Worm (Caenorhabditis elegans): ENCODE results near the gene prp-6.

DNA sequence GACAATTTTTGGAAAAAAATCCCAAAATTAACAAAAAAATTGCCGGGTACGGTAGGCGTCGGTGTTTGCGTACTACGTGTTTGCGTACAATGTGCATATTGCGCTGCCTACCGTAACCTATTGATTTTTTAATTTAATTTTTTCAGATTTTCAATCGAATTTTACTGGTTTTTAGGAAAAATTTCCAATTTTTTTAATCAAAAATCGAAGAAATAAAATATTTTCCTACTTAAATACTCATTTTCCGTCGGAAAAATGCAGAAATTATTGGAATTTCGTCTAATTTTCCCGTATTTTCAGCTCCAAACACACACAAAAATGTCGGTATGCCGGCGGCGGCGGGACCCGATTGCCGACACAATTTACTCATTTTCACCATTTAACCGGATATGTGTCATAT is 36.3 kb upstream of the prp-6 start, which contains the start of gene Y59A8B.21:
- TF ChIP-seq tab-1 (GFP tag; IDR thresholded peaks at IDR 0.05) (no peak), cog-1 (tag; optimal IDR thresholded peaks at IDR 0.05) (no peak), T22C8.4 (GFP tag; IDR thresholded peaks at IDR 0.05) (no peak), klf-2 (GFP tag; conservative IDR thresholded peaks at IDR 0.05) (no peak), ztf-29 (GFP tag; IDR thresholded peaks at IDR 0.05) (no peak)
